Worm (Caenorhabditis elegans) whole organism, midembryonic: Measurements from ENCODE around the gene Y69H2.3.
A peak's percentile ranks its signal among the peaks of the same experiment; 100 is the strongest.

Source experiments
- T22C8.4 ChIP-seq: fragments of 200-800 bp; sonication (Bioruptor generic); IDR thresholded peaks from 2 replicates; pipeline ENCODE4 v1.3.6; 2022; ENCODE audit warnings: missing genetic modification characterization, missing compliant biosample characterization
- med-1 ChIP-seq: sonication (generic microtip); optimal IDR thresholded peaks from 2 replicates; lab custom pipeline; 2017; ENCODE audit warnings: missing genetic modification characterization, mild to moderate bottlenecking, missing compliant biosample characterization, antibody characterized with exemption, missing genetic modification reagents; ENCODE audit not compliant: insufficient read depth

DNA sequence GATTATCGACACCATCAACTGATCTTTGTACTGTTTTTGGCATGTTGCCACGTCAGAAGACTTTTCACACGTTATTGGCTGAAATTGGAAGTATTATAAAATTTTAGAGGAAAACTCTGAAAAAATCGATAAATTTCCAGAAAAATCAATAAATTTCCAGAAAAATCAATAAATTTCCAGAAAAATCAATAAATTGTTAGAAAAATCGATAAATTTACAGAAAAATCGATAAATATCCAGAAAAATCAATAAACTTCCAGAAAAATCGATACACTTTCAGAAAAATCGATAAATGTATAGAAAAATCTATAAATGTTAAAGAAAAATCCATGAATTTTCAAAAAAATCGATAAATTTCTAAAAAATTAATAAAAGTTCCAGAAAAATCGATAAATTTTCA is 35.0 kb downstream of the Y69H2.3 start:
- TF ChIP-seq med-1 (GFP tag; lab: Kevin White, UChicago) (no peak), T22C8.4 (peak; percentile 76)
